Worm (Caenorhabditis elegans): Measurements from ENCODE around the gene apy-1.

DNA sequence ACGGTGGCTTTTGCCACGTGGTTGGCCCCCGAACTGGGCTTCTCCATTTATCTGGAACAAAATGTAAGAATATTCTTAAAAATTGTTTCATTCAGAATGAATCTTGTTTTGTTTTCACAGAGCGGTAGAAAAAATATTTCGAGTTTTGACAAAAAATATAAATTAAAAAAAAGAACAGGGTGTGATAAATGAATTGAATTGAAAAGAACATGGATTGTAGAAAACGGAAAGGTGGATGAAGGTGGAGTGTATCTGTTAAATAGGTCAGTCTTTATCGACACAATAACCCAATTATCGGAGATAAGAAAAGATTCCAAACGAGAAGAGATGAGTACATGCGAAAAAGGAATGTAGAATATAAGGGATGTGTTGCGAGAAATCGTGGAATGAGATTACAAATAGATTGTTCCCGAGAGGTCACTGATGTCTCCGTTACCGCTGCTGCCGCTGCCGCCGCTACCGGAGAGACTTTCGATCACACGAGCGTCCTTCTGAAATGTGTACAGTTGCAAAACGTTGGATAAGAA, 31.7 kb downstream of the apy-1 start, which contains the start of gene dpy-7:
- TF ChIP-seq nhr-28 (tag; optimal IDR thresholded peaks at IDR 0.05) (no peak), sptf-1 (tag; optimal IDR thresholded peaks at IDR 0.05) (no peak), lin-32 (GFP tag; optimal IDR thresholded peaks at IDR 0.05) (no peak), snpc-4 (tag; optimal IDR thresholded peaks at IDR 0.05) (no peak), unc-120 (tag; optimal IDR thresholded peaks at IDR 0.05; ENCODE audit: poor library complexity, severe bottlenecking) (no peak), ces-1 (GFP tag; optimal IDR thresholded peaks at IDR 0.05) (no peak), ztf-11 (tag; optimal IDR thresholded peaks at IDR 0.05) (no peak), nhr-76 (tag; optimal IDR thresholded peaks at IDR 0.05) (no peak), lsy-2 (tag; optimal IDR thresholded peaks at IDR 0.05) (no peak), unc-62 (GFP tag; optimal IDR thresholded peaks at IDR 0.05) (no peak), unc-39 (tag; optimal IDR thresholded peaks at IDR 0.05) (no peak), elt-3 (tag; optimal IDR thresholded peaks at IDR 0.05) (no peak), M03D4.4 (tag; optimal IDR thresholded peaks at IDR 0.05) (no peak)
